Fruit fly (Drosophila melanogaster): ENCODE measurements around the gene Cyp4c3.

DNA sequence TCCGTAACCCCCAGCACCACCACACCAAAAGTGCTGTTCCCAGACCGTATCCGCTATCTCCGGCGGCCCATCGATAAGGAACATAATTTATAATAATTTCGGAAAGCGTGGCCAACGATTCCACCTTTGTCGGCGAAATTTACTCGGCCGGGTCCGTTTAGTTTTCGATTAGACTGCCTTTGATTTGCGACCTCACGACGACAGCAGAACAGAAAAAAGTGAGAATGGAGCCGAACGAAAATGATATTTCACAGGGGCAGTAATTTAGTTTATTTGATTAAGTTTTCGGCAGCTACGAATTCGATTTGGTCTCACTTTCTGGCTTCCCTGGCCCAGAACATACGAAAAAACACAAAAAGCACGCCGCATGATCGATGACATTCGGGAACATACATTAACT is 29.7 kb downstream of the Cyp4c3 start:
- no peak for TF ChIP-seq dan (GFP tag; IDR thresholded peaks at IDR 0.05)
- TF ChIP-seq Sox102F (GFP tag; optimal IDR thresholded peaks at IDR 0.05), result no peak
- no peak for TF ChIP-seq bsh (GFP tag; optimal IDR thresholded peaks at IDR 0.05)
- TF ChIP-seq CG12299 (tag; optimal IDR thresholded peaks at IDR 0.05), result no peak
- TF ChIP-seq dmrt11E (tag; optimal IDR thresholded peaks at IDR 0.05), result no peak
- no peak for TF ChIP-seq pb (GFP tag; optimal IDR thresholded peaks at IDR 0.05)
- TF ChIP-seq H15 (GFP tag; IDR thresholded peaks at IDR 0.05), result no peak
